Worm (Caenorhabditis elegans) whole organism, L4 larva: ENCODE data around the gene rpt-6.
A peak's percentile ranks its signal among the peaks of the same experiment; 100 is the strongest.

Experiments used
- F26F4.8 ChIP-seq: fragments of 200-800 bp; sonication (Bioruptor generic); conservative IDR thresholded peaks from 2 replicates; pipeline ENCODE4 v1.3.6; 2022; ENCODE audit warnings: missing genetic modification characterization, missing compliant biosample characterization
- R02D3.7 ChIP-seq: fragments of 150-350 bp; sonication (generic microtip); optimal IDR thresholded peaks from 3 replicates; lab custom pipeline; 2014; ENCODE audit warnings: missing biosample characterization, missing genetic modification characterization
- T20F7.1 ChIP-seq: fragments of 200-800 bp; sonication (Bioruptor generic); optimal IDR thresholded peaks from 2 replicates; lab custom pipeline; 2018; ENCODE audit warnings: mild to moderate bottlenecking, missing genetic modification characterization, missing compliant biosample characterization
- Y75B8A.6 ChIP-seq: fragments of 200-800 bp; sonication (Bioruptor generic); IDR thresholded peaks from 2 replicates; pipeline ENCODE4 v1.3.6; 2022; ENCODE audit warnings: missing genetic modification reagents, missing genetic modification characterization, missing compliant biosample characterization
- ZK546.5 ChIP-seq, 2 experiments: sonication (generic microtip); optimal IDR thresholded peaks; 2 replicates each; lab custom pipeline; 2017; ENCODE audit warnings: missing biosample characterization in 2 of 2, missing genetic modification characterization in 2 of 2
- aha-1 ChIP-seq: fragments of 150-350 bp; peaks from one replicate; lab custom pipeline; 2014; ENCODE audit warnings: missing biosample characterization, missing genetic modification characterization
- aly-2 ChIP-seq: sonication (generic microtip); optimal IDR thresholded peaks from 2 replicates; lab custom pipeline; 2018; ENCODE audit warnings: missing biosample characterization, missing genetic modification characterization
- ama-1 ChIP-seq: fragments of 150-350 bp; optimal IDR thresholded peaks from 2 replicates; lab custom pipeline; 2014; ENCODE audit warnings: inconsistent platforms, mixed read lengths
- ceh-44 ChIP-seq: fragments of 200-800 bp; sonication (Bioruptor generic); IDR thresholded peaks from 2 replicates; pipeline ENCODE4 v1.3.6; 2022; ENCODE audit warnings: missing genetic modification reagents, missing genetic modification characterization, missing compliant biosample characterization
- ceh-62 ChIP-seq: sonication (generic microtip); optimal IDR thresholded peaks from 2 replicates; lab custom pipeline; 2017; ENCODE audit warnings: missing biosample characterization, missing genetic modification characterization
- dmd-6 ChIP-seq: fragments of 200-800 bp; sonication (Bioruptor generic); IDR thresholded peaks from 2 replicates; pipeline ENCODE4 v1.3.6; 2022; ENCODE audit warnings: missing genetic modification reagents, missing genetic modification characterization, missing compliant biosample characterization
- duxl-1 ChIP-seq: sonication (generic microtip); optimal IDR thresholded peaks from 2 replicates; lab custom pipeline; 2016; ENCODE audit warnings: mild to moderate bottlenecking, missing genetic modification characterization, moderate library complexity, missing compliant biosample characterization; ENCODE audit not compliant: poor library complexity
- dve-1 ChIP-seq: sonication (generic microtip); optimal IDR thresholded peaks from 2 replicates; lab custom pipeline; 2017; ENCODE audit warnings: antibody characterized with exemption, mild to moderate bottlenecking, missing genetic modification characterization, missing compliant biosample characterization; ENCODE audit not compliant: insufficient read depth
- egl-43 ChIP-seq: fragments of 200-800 bp; sonication (Bioruptor generic); IDR thresholded peaks from 2 replicates; pipeline ENCODE4 v1.3.6; 2022; ENCODE audit warnings: missing genetic modification reagents, missing genetic modification characterization, missing compliant biosample characterization
- hif-1 ChIP-seq, 2 experiments: sonication (generic microtip); optimal IDR thresholded peaks; 2 replicates each; lab custom pipeline; 2016 to 2017; ENCODE audit warnings: missing compliant biosample characterization in 2 of 2, missing genetic modification characterization in 2 of 2, missing genetic modification reagents in 2 of 2, missing genotype in 2 of 2, mild to moderate bottlenecking in 1 of 2
- hlh-11 ChIP-seq: fragments of 200-800 bp; sonication (Bioruptor generic); optimal IDR thresholded peaks from 2 replicates; lab custom pipeline; 2018; ENCODE audit warnings: mild to moderate bottlenecking, missing genetic modification characterization, missing compliant biosample characterization
- hlh-30 ChIP-seq: sonication (generic microtip); optimal IDR thresholded peaks from 2 replicates; lab custom pipeline; 2017; ENCODE audit warnings: antibody characterized with exemption, mild to moderate bottlenecking, missing genetic modification characterization, missing compliant biosample characterization; ENCODE audit not compliant: insufficient read depth
- jun-1 ChIP-seq: fragments of 150-350 bp; optimal IDR thresholded peaks from 2 replicates; lab custom pipeline; 2014; ENCODE audit warnings: missing biosample characterization, missing genetic modification reagents, missing genetic modification characterization
- lin-1 ChIP-seq: fragments of 200-800 bp; sonication (Bioruptor generic); IDR thresholded peaks from 2 replicates; pipeline ENCODE4 v1.3.6; 2022; ENCODE audit warnings: missing genetic modification reagents, missing genetic modification characterization, missing compliant biosample characterization
- lin-15B ChIP-seq: fragments of 150-350 bp; sonication (generic microtip); optimal IDR thresholded peaks from 3 replicates; lab custom pipeline; 2014; ENCODE audit warnings: missing biosample characterization, missing genetic modification characterization
- lin-38 ChIP-seq: fragments of 200-800 bp; sonication (Bioruptor generic); IDR thresholded peaks from 2 replicates; pipeline ENCODE4 v1.3.6; 2022; ENCODE audit warnings: missing genetic modification reagents, missing genetic modification characterization, missing compliant biosample characterization
- mdl-1 ChIP-seq, 2 experiments: fragments of 150-350 bp in 1 of 2; sonication (generic microtip) in 1 of 2; optimal IDR thresholded peaks; 2 replicates each; lab custom pipeline; 2014 to 2017; ENCODE audit warnings: missing biosample characterization in 2 of 2, missing genetic modification characterization in 2 of 2
- mes-2 ChIP-seq: sonication (generic microtip); optimal IDR thresholded peaks from 2 replicates; lab custom pipeline; 2016; ENCODE audit warnings: missing genotype, mild to moderate bottlenecking, missing genetic modification characterization, missing compliant biosample characterization; ENCODE audit not compliant: poor library complexity, severe bottlenecking
- nhr-10 ChIP-seq: fragments of 150-350 bp; optimal IDR thresholded peaks from 2 replicates; lab custom pipeline; 2014; ENCODE audit warnings: missing biosample characterization, missing genetic modification characterization
- nhr-237 ChIP-seq: sonication (generic microtip); optimal IDR thresholded peaks from 2 replicates; lab custom pipeline; 2017; ENCODE audit warnings: missing biosample characterization, missing genetic modification characterization
- nhr-25 ChIP-seq: sonication (generic microtip); optimal IDR thresholded peaks from 2 replicates; lab custom pipeline; 2017; ENCODE audit warnings: missing genetic modification characterization, mild to moderate bottlenecking, missing compliant biosample characterization, antibody characterized with exemption, moderate library complexity, borderline replicate concordance; ENCODE audit not compliant: insufficient read depth
- nhr-28 ChIP-seq: fragments of 150-350 bp; optimal IDR thresholded peaks from 2 replicates; lab custom pipeline; 2014; ENCODE audit warnings: missing biosample characterization, missing genetic modification characterization
- nhr-48 ChIP-seq: sonication (generic microtip); optimal IDR thresholded peaks from 2 replicates; lab custom pipeline; 2016; ENCODE audit warnings: mild to moderate bottlenecking, missing genetic modification characterization, missing compliant biosample characterization
- nhr-77 ChIP-seq: fragments of 150-350 bp; optimal IDR thresholded peaks from 2 replicates; lab custom pipeline; 2014; ENCODE audit warnings: missing biosample characterization, missing genetic modification characterization
- pha-4 ChIP-seq, 2 experiments: fragments of 150-350 bp in 1 of 2; fragments of 200-800 bp in 1 of 2; sonication (Bioruptor generic) in 1 of 2; IDR thresholded peaks in 1 of 2; optimal IDR thresholded peaks in 1 of 2; 2 replicates each; pipeline versions ENCODE4 v1.3.6 to Lab custom; 2014 to 2022; ENCODE audit warnings: missing genetic modification characterization in 2 of 2, missing genetic modification reagents in 2 of 2, missing biosample characterization in 1 of 2, missing compliant biosample characterization in 1 of 2
- php-3 ChIP-seq: fragments of 200-800 bp; sonication (Bioruptor generic); IDR thresholded peaks from 2 replicates; pipeline ENCODE4 v1.3.6; 2022; ENCODE audit warnings: missing genetic modification reagents, missing genetic modification characterization, missing compliant biosample characterization
- pqm-1 ChIP-seq: sonication (generic microtip); optimal IDR thresholded peaks from 2 replicates; lab custom pipeline; 2017; ENCODE audit warnings: missing biosample characterization, missing genetic modification characterization
- rbr-2 ChIP-seq: sonication (generic microtip); optimal IDR thresholded peaks from 2 replicates; lab custom pipeline; 2016; ENCODE audit warnings: missing genotype, missing genetic modification characterization, missing compliant biosample characterization
- saeg-2 ChIP-seq: fragments of 200-800 bp; sonication (Bioruptor generic); IDR thresholded peaks from 2 replicates; pipeline ENCODE4 v1.3.6; 2022; ENCODE audit warnings: missing genetic modification reagents, missing genetic modification characterization, missing compliant biosample characterization
- set-16 ChIP-seq: fragments of 200-800 bp; sonication (Bioruptor generic); IDR thresholded peaks from 2 replicates; pipeline ENCODE4 v1.3.6; 2022; ENCODE audit warnings: missing genetic modification reagents, missing genetic modification characterization, missing compliant biosample characterization
- snpc-4 ChIP-seq: fragments of 150-350 bp; optimal IDR thresholded peaks from 2 replicates; lab custom pipeline; 2014; ENCODE audit warnings: missing biosample characterization, missing genetic modification characterization
- spr-1 ChIP-seq: sonication (generic microtip); optimal IDR thresholded peaks from 2 replicates; lab custom pipeline; 2016; ENCODE audit warnings: mild to moderate bottlenecking, missing genetic modification characterization, missing compliant biosample characterization
- tag-97 ChIP-seq: fragments of 200-800 bp; sonication (Bioruptor generic); IDR thresholded peaks from 2 replicates; pipeline ENCODE4 v1.3.6; 2022; ENCODE audit warnings: missing genetic modification characterization, missing compliant biosample characterization
- unc-130 ChIP-seq: sonication (generic microtip); optimal IDR thresholded peaks from 2 replicates; lab custom pipeline; 2016; ENCODE audit warnings: missing genetic modification reagents, missing genetic modification characterization, missing compliant biosample characterization
- vab-7 ChIP-seq: fragments of 200-800 bp; sonication (Bioruptor generic); IDR thresholded peaks from 2 replicates; pipeline ENCODE4 v1.3.6; 2022; ENCODE audit warnings: missing genetic modification reagents, missing genetic modification characterization, missing compliant biosample characterization
- zag-1 ChIP-seq: fragments of 150-350 bp; optimal IDR thresholded peaks from 2 replicates; lab custom pipeline; 2014; ENCODE audit warnings: missing biosample characterization, missing genetic modification characterization
- ztf-11 ChIP-seq: fragments of 150-350 bp; optimal IDR thresholded peaks from 2 replicates; lab custom pipeline; 2014; ENCODE audit warnings: missing biosample characterization, missing genetic modification characterization
- ztf-7 ChIP-seq: fragments of 150-350 bp; optimal IDR thresholded peaks from 2 replicates; lab custom pipeline; 2014; ENCODE audit warnings: missing biosample characterization, missing genetic modification characterization

The rpt-6 gene

DNA sequence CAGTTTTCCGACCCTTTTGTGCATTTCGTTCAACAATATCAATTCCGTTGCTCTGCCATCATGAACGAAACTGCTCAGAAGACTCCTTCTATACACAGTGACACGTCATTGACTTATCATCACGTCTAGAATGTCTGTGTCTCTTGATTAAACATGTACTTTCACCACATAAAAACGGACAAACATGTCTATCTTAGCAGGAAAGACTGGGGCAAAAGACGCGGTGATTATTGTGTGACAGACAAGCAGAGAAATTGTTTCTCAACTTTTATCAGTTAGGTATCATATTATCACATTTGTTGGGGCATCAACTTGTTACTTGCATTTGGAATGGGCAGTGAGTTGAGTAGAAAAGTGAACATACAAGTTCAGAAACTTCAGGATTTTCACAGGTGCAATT lies 45.0 kb upstream of the rpt-6 start (continued):
- TF ChIP-seq ztf-11 (tag; lab: Kevin White, UChicago), result no peak
- 0 out of 2 replicates have a peak, but pooled peaks have one; percentile 23 for TF ChIP-seq pha-4 (GFP tag; IDR thresholded peaks at IDR 0.05; lab: Robert Waterston, UW)
- no peak for TF ChIP-seq pha-4 (tag; optimal IDR thresholded peaks at IDR 0.05; lab: Kevin White, UChicago)
- peak; percentile 85 for TF ChIP-seq dmd-6 (GFP tag; lab: Robert Waterston, UW)
- TF ChIP-seq nhr-48 (tag; lab: Kevin White, UChicago), result peak; percentile 42
- TF ChIP-seq pqm-1 (tag; lab: Kevin White, UChicago), result peak; percentile 81
- peak; percentile 47 for TF ChIP-seq ztf-7 (tag; lab: Kevin White, UChicago)
- peak; percentile 96 for TF ChIP-seq dve-1
- TF ChIP-seq vab-7, result no peak
- TF ChIP-seq nhr-28, result peak; percentile 78
- TF ChIP-seq saeg-2 (GFP tag; lab: Robert Waterston, UW), result no peak
- TF ChIP-seq tag-97 (GFP tag; lab: Robert Waterston, UW), result no peak
- TF ChIP-seq unc-130 (GFP tag; lab: Kevin White, UChicago), result no peak
- no peak for TF ChIP-seq nhr-10 (tag; lab: Kevin White, UChicago)
- TF ChIP-seq R02D3.7, result no peak
- TF ChIP-seq T20F7.1, result no peak
- TF ChIP-seq lin-38 (GFP tag; lab: Robert Waterston, UW), result no peak
- TF ChIP-seq snpc-4 (tag; lab: Kevin White, UChicago), result no peak
- TF ChIP-seq F26F4.8, result no peak
- no peak for TF ChIP-seq duxl-1 (tag; lab: Kevin White, UChicago)
- TF ChIP-seq zag-1 (tag; lab: Kevin White, UChicago), result no peak
- TF ChIP-seq php-3 (GFP tag; lab: Robert Waterston, UW), result peak; percentile 83
- no peak for TF ChIP-seq Y75B8A.6 (GFP tag; lab: Robert Waterston, UW)
- TF ChIP-seq ama-1 (lab: Kevin White, UChicago), result no peak
- TF ChIP-seq aha-1 (tag; lab: Kevin White, UChicago), result peak; percentile 87
- no peak for TF ChIP-seq set-16 (GFP tag; lab: Robert Waterston, UW)
- peak; percentile 81 for TF ChIP-seq lin-1 (GFP tag; lab: Robert Waterston, UW)
- TF ChIP-seq nhr-237 (tag; lab: Kevin White, UChicago), result no peak
- no peak for TF ChIP-seq aly-2 (tag; lab: Kevin White, UChicago)
- TF ChIP-seq mes-2 (tag; lab: Kevin White, UChicago), result peak; percentile 45
- no peak for TF ChIP-seq ZK546.5 (tag; optimal IDR thresholded peaks at IDR 0.05; lab: Kevin White, UChicago)
- TF ChIP-seq nhr-77 (tag; lab: Kevin White, UChicago), result peak; percentile 26
- TF ChIP-seq jun-1 (tag; lab: Kevin White, UChicago), result no peak
- TF ChIP-seq hif-1 (tag; optimal IDR thresholded peaks at IDR 0.05; lab: Kevin White, UChicago), result no peak
- TF ChIP-seq nhr-25 (tag; lab: Kevin White, UChicago), result no peak
- TF ChIP-seq hlh-30 (tag; lab: Kevin White, UChicago), result peak; percentile 61
- no peak for TF ChIP-seq rbr-2
- peak; percentile 89 for TF ChIP-seq hlh-11 (tag; lab: Kevin White, UChicago)
- no peak for TF ChIP-seq spr-1
- no peak for TF ChIP-seq ceh-44
- no peak for TF ChIP-seq egl-43 (GFP tag; lab: Robert Waterston, UW)
- no peak for TF ChIP-seq ceh-62 (tag; lab: Kevin White, UChicago)
- no peak for TF ChIP-seq lin-15B (tag; lab: Kevin White, UChicago)
- no peak for TF ChIP-seq mdl-1 (tag; optimal IDR thresholded peaks at IDR 0.05; lab: Kevin White, UChicago)
- TF ChIP-seq, all 104 proteins: peak for 22
